Fruit fly (Drosophila melanogaster) whole organism, wandering third instar larva: ENCODE results near the gene HisRS.

Experiments used
- CG32264 ChIP-seq: fragments of 200-800 bp; sonication (Bioruptor generic); optimal IDR thresholded peaks from 2 replicates; lab custom pipeline; 2016; ENCODE audit warnings: missing biosample characterization, missing genetic modification characterization
- CG9705 ChIP-seq: fragments of 200-800 bp; sonication (Bioruptor generic); optimal IDR thresholded peaks from 2 replicates; lab custom pipeline; 2018; ENCODE audit warnings: missing biosample characterization, mild to moderate bottlenecking, missing genetic modification characterization
- Dif ChIP-seq: fragments of 200-275, 200-300 bp; sonication (Bioruptor generic); optimal IDR thresholded peaks from 2 replicates; lab custom pipeline; 2018; ENCODE audit warnings: missing biosample characterization, missing genetic modification characterization; ENCODE audit not compliant: partially characterized antibody
- Hr78 ChIP-seq: fragments of >200 bp; optimal IDR thresholded peaks from 2 replicates; lab custom pipeline; 2017; ENCODE audit warnings: missing biosample characterization, missing genetic modification characterization
- Hr83 ChIP-seq: fragments of 200-300 bp; sonication (Bioruptor generic); optimal IDR thresholded peaks from 2 replicates; lab custom pipeline; 2016; ENCODE audit warnings: missing biosample characterization, mild to moderate bottlenecking, missing genetic modification characterization, moderate library complexity; ENCODE audit not compliant: poor library complexity, severe bottlenecking
- N ChIP-seq: fragments of >200 bp; optimal IDR thresholded peaks from 2 replicates; lab custom pipeline; 2018; ENCODE audit warnings: missing biosample characterization, missing external identifiers, missing genetic modification characterization
- OdsH ChIP-seq: fragments of 200-800 bp; sonication (Bioruptor generic); optimal IDR thresholded peaks from 2 replicates; lab custom pipeline; 2016; ENCODE audit warnings: missing biosample characterization, mild to moderate bottlenecking, missing genetic modification characterization
- br ChIP-seq: fragments of 200-800 bp; sonication (Bioruptor generic); optimal IDR thresholded peaks from 2 replicates; lab custom pipeline; 2016; ENCODE audit warnings: missing biosample characterization, missing genetic modification characterization
- ey ChIP-seq: fragments of 200-800 bp; sonication (Bioruptor generic); optimal IDR thresholded peaks from 2 replicates; lab custom pipeline; 2016; ENCODE audit warnings: missing biosample characterization, missing genetic modification characterization
- h ChIP-seq: fragments of 200-800 bp; sonication (Bioruptor generic); optimal IDR thresholded peaks from 3 replicates; lab custom pipeline; 2016; ENCODE audit warnings: missing biosample characterization, mild to moderate bottlenecking, missing genetic modification characterization
- lola ChIP-seq: fragments of >200 bp; optimal IDR thresholded peaks from 2 replicates; lab custom pipeline; 2017; ENCODE audit warnings: missing biosample characterization, missing genetic modification characterization
- pan ChIP-seq: fragments of >200 bp; optimal IDR thresholded peaks from 2 replicates; lab custom pipeline; 2017
- psq ChIP-seq: fragments of 200-800 bp; sonication (Bioruptor generic); optimal IDR thresholded peaks from 3 replicates; lab custom pipeline; 2017; ENCODE audit warnings: missing biosample characterization, mild to moderate bottlenecking, missing genetic modification characterization, moderate library complexity
- tai ChIP-seq: sonication (Bioruptor generic); optimal IDR thresholded peaks from 2 replicates; lab custom pipeline; 2016; ENCODE audit warnings: missing biosample characterization, missing genetic modification characterization

DNA sequence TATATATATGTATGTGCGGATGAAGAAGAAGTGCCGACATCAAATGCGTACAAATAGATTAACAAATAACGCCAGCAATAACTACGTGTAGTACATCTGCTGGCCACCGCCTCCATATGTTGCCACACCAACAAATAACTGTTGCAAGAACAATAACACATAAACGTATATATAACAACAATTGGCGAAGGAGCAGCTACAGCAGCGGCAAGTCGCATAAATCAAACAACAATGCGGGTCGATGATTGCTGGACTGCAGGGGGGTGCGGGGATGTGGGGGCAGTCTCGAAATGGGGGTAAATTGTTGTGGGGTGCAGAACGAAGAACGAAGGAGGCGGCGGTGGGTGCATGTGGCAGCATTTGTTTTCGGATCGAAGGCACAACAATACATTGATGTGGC, 45.4 kb downstream of the HisRS start:
- TF ChIP-seq lola (GFP tag; lab: Kevin White, UChicago): no peak
- no peak for TF ChIP-seq CG32264
- TF ChIP-seq Hr78 (GFP tag; lab: Kevin White, UChicago): no peak
- TF ChIP-seq Dif (GFP tag; lab: Kevin White, UChicago): no peak
- TF ChIP-seq pan (lab: Kevin White, UChicago): no peak
- TF ChIP-seq CG9705 (GFP tag; lab: Kevin White, UChicago): no peak
- TF ChIP-seq Hr83 (GFP tag; lab: Kevin White, UChicago): no peak
- TF ChIP-seq h (GFP tag; lab: Kevin White, UChicago): no peak
- TF ChIP-seq ey (GFP tag; lab: Kevin White, UChicago): no peak
- no peak for TF ChIP-seq OdsH (GFP tag; lab: Kevin White, UChicago)
- TF ChIP-seq psq (GFP tag; lab: Kevin White, UChicago): no peak
- no peak for TF ChIP-seq tai (GFP tag; lab: Kevin White, UChicago)
- TF ChIP-seq br: no peak
- TF ChIP-seq N: no peak
